Worm (Caenorhabditis elegans): ENCODE measurements around the gene nhr-189.

Gene nhr-189

DNA sequence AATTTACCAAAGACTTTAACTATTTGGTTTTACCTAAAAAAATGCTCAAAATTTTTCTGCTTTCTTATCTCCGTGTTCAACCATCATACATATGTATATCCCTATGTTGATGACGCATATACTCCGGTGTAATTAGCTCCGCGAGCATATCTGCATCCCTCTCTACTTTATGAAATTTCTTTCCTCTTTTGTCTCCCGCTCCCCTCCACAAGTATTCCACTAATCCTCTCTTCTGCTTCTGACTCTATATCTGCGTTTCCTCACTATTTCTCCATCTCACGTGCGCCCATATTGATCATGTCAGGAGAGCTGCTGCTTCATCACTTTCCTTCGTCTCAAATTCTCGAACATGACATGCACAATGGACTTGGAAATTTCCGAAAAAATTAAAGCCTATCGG, 45.1 kb downstream of the nhr-189 start, which contains the start of gene H10D18.1:
Gene H10D18.1, plus strand, starts transcription at position 277 of the 400 bp plus-strand sequence.
- TF ChIP-seq nhr-47 (tag; optimal IDR thresholded peaks at IDR 0.05), result peak; percentile 48
- TF ChIP-seq lin-14 (GFP tag; optimal IDR thresholded peaks at IDR 0.05), result peak; percentile 67
- TF ChIP-seq jun-1 (tag; optimal IDR thresholded peaks at IDR 0.05), result no peak
- TF ChIP-seq pax-3 (tag; optimal IDR thresholded peaks at IDR 0.05), result peak; percentile 43
- TF ChIP-seq tbx-2 (tag; optimal IDR thresholded peaks at IDR 0.05), result no peak
- no peak for TF ChIP-seq zip-4 (GFP tag; optimal IDR thresholded peaks at IDR 0.05)
- no peak for TF ChIP-seq nhr-11 (tag; optimal IDR thresholded peaks at IDR 0.05)
- no peak for TF ChIP-seq xbp-1 (tag; optimal IDR thresholded peaks at IDR 0.05)
- no peak for TF ChIP-seq lin-39 (tag; optimal IDR thresholded peaks at IDR 0.05)
- no peak for TF ChIP-seq ceh-90 (tag; optimal IDR thresholded peaks at IDR 0.05)
- TF ChIP-seq dpl-1 (GFP tag; optimal IDR thresholded peaks at IDR 0.05), result no peak
- TF ChIP-seq ceh-8 (GFP tag; optimal IDR thresholded peaks at IDR 0.05), result no peak
- TF ChIP-seq egl-13 (tag; optimal IDR thresholded peaks at IDR 0.05), result peak; percentile 43
- TF ChIP-seq elt-2 (tag; optimal IDR thresholded peaks at IDR 0.05), result no peak
- peak; percentile 83 for TF ChIP-seq fkh-8 (tag; optimal IDR thresholded peaks at IDR 0.05)
- TF ChIP-seq efl-3 (GFP tag; optimal IDR thresholded peaks at IDR 0.05), result no peak
- no peak for TF ChIP-seq nhr-28 (tag; optimal IDR thresholded peaks at IDR 0.05)
- no peak for TF ChIP-seq ama-1 (optimal IDR thresholded peaks at IDR 0.05)
- TF ChIP-seq nhr-71 (tag; optimal IDR thresholded peaks at IDR 0.05), result peak; percentile 51
- TF ChIP-seq swsn-7 (tag; optimal IDR thresholded peaks at IDR 0.05), result peak; percentile 7
- TF ChIP-seq pag-3 (tag; optimal IDR thresholded peaks at IDR 0.05; ENCODE audit: borderline replicate concordance, insufficient read depth), result no peak
- no peak for TF ChIP-seq sup-37 (GFP tag; optimal IDR thresholded peaks at IDR 0.05)
- TF ChIP-seq C16A3.4 (tag; optimal IDR thresholded peaks at IDR 0.05), result no peak
- TF ChIP-seq dsc-1 (tag; optimal IDR thresholded peaks at IDR 0.05), result peak; percentile 77
- TF ChIP-seq unc-62 (GFP tag; optimal IDR thresholded peaks at IDR 0.05), result no peak
- no peak for TF ChIP-seq elt-3 (tag; optimal IDR thresholded peaks at IDR 0.05)
- no peak for TF ChIP-seq efl-1 (optimal IDR thresholded peaks at IDR 0.05)
- TF ChIP-seq efl-1 (GFP tag; optimal IDR thresholded peaks at IDR 0.05 in 1 of 2), result no peak
- TF ChIP-seq unc-86 (tag; optimal IDR thresholded peaks at IDR 0.05), result peak; percentile 20
- peak; percentile 7 for TF ChIP-seq snu-23 (GFP tag; optimal IDR thresholded peaks at IDR 0.05)
- no peak for TF ChIP-seq lin-13 (GFP tag; optimal IDR thresholded peaks at IDR 0.05)
- TF ChIP-seq unc-98 (GFP tag; IDR thresholded peaks at IDR 0.05), result no peak
- TF ChIP-seq fkh-4 (tag; optimal IDR thresholded peaks at IDR 0.05; ENCODE audit: borderline replicate concordance), result no peak
- TF ChIP-seq fos-1 (tag; optimal IDR thresholded peaks at IDR 0.05), result peak; percentile 5
- no peak for TF ChIP-seq tlp-1 (tag; optimal IDR thresholded peaks at IDR 0.05)
- no peak for TF ChIP-seq mef-2 (tag; optimal IDR thresholded peaks at IDR 0.05)
- TF ChIP-seq skn-1 (tag; optimal IDR thresholded peaks at IDR 0.05), result no peak
- TF ChIP-seq mep-1 (tag; optimal IDR thresholded peaks at IDR 0.05), result peak; percentile 6
- TF ChIP-seq ceh-82 (tag; optimal IDR thresholded peaks at IDR 0.05), result no peak

DNA sequence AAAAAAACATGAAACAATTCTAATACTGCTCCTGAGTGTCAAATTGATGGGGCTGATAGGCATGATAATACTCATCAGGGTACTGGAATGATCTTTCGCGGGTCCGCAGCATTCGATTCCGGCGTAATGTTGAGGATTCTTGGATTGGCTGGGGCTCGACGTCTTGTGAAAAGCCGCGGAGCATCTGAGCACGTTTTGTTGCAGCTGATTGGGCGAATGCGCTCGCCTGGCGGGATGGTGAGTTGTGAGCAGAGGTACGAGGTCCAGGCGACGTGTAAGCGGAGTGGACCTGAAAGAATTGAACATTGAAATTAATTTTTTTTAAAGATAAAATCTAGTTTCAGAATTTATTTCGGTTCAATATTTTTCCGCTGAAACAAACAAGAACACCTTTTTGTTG, 46.0 kb downstream of the nhr-189 start:
- TF ChIP-seq efl-1 (optimal IDR thresholded peaks at IDR 0.05) (no peak), efl-1 (GFP tag; optimal IDR thresholded peaks at IDR 0.05 in 1 of 2) (peak in 1 of 2 experiments; percentile 37), lsy-2 (tag; optimal IDR thresholded peaks at IDR 0.05) (no peak)

DNA sequence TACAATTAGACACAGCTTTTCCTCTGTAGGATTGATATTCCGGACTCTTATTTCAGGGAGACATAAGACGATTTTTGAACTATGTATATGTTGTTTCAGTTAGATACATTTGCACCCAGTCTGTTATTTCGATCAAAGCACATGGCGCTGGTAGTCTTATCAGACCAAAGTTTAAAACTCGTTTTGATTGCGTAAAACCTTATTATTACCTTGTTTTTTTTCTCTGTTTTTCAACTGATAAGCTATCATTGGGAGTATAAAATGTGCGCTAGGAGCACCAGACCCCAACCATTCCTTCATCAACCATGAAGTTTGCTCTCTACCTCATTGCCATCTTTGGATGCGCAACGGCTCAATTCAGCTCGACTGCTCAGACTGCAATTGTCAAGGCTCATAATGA, 47.8 kb downstream of the nhr-189 start, which contains the start of gene scl-12:
Gene scl-12, plus strand, starts transcription at position 301 of the 400 bp plus-strand sequence.
- TF ChIP-seq egl-27 (tag; optimal IDR thresholded peaks at IDR 0.05), result no peak
- TF ChIP-seq efl-1 (optimal IDR thresholded peaks at IDR 0.05), result no peak
- TF ChIP-seq efl-1 (GFP tag; optimal IDR thresholded peaks at IDR 0.05 in 1 of 2), result peak in 1 of 2 experiments; percentile 80
- TF ChIP-seq nhr-28 (tag; optimal IDR thresholded peaks at IDR 0.05), result no peak
- TF ChIP-seq C16A3.4 (tag; optimal IDR thresholded peaks at IDR 0.05), result no peak
- TF ChIP-seq hlh-4 (tag; optimal IDR thresholded peaks at IDR 0.05), result no peak
